Worm (Caenorhabditis elegans): ENCODE measurements around the gene Y41D4B.6.
"Not testable (repeated sequence)": the region's sequence is repeated elsewhere in the genome, so short reads cannot be mapped to it uniquely, and the experiment has no call there.

Gene Y41D4B.6

ce11 chrIV:1631651-1632050 is 1.9 kb upstream of the Y41D4B.6 start, which contains the start of gene cpg-24:
cpg-24 (plus strand) TSS chrIV:1631951.
- TF ChIP-seq T23F11.4 (GFP tag; optimal IDR thresholded peaks at IDR 0.05) (no peak), ets-4 (tag; optimal IDR thresholded peaks at IDR 0.05) (no peak)

- TF ChIP-seq dve-1 (tag; optimal IDR thresholded peaks at IDR 0.05) (peak; percentile 99), pha-4 (tag; optimal IDR thresholded peaks at IDR 0.05) (no peak)
Observed at ce11 chrIV:1632593-1632992, 952 bp upstream of the Y41D4B.6 start.

ce11 chrIV:1637333-1637732 is 3.8 kb downstream of the Y41D4B.6 start:
- TF ChIP-seq pha-4 (tag; optimal IDR thresholded peaks at IDR 0.05) (no peak), ceh-9 (tag; optimal IDR thresholded peaks at IDR 0.05) (no peak), nhr-11 (tag; optimal IDR thresholded peaks at IDR 0.05) (no peak), pax-1 (tag; optimal IDR thresholded peaks at IDR 0.05) (no peak)

- not testable (repeated sequence) for TF ChIP-seq ceh-19, C38D4.7, hlh-13 (GFP tag; optimal IDR thresholded peaks at IDR 0.05)
Observed at ce11 chrIV:1645198-1645597, 11.7 kb downstream of the Y41D4B.6 start, which contains the start of gene nhr-274. nhr-274 (minus strand) TSS chrIV:1645298.

ce11 chrIV:1649349-1649748 is 15.8 kb downstream of the Y41D4B.6 start:
- TF ChIP-seq nfya-1 (tag; optimal IDR thresholded peaks at IDR 0.05) (peak; percentile 97), tbx-7 (tag; optimal IDR thresholded peaks at IDR 0.05) (no peak)

- TF ChIP-seq K09A11.1 (tag; optimal IDR thresholded peaks at IDR 0.05; ENCODE audit: insufficient read depth) (no peak), F13H6.1 (tag; optimal IDR thresholded peaks at IDR 0.05) (no peak), hlh-30 (tag; optimal IDR thresholded peaks at IDR 0.05; ENCODE audit: insufficient read depth) (peak; percentile 44)
Observed at ce11 chrIV:1649794-1650193, 16.2 kb downstream of the Y41D4B.6 start.

- no peak for TF ChIP-seq T23F11.4 (GFP tag; optimal IDR thresholded peaks at IDR 0.05)
- no peak for TF ChIP-seq npax-4 (tag; optimal IDR thresholded peaks at IDR 0.05)
- no peak for TF ChIP-seq ets-4 (tag; optimal IDR thresholded peaks at IDR 0.05)
- TF ChIP-seq nfya-1 (tag; optimal IDR thresholded peaks at IDR 0.05), result peak; percentile 41
- no peak for TF ChIP-seq fax-1 (tag; optimal IDR thresholded peaks at IDR 0.05)
- no peak for TF ChIP-seq elt-4 (tag; optimal IDR thresholded peaks at IDR 0.05)
- no peak for TF ChIP-seq ceh-2 (tag; optimal IDR thresholded peaks at IDR 0.05)
- TF ChIP-seq F13H6.1 (tag; optimal IDR thresholded peaks at IDR 0.05), result no peak
Observed at ce11 chrIV:1655312-1655711, 21.8 kb downstream of the Y41D4B.6 start.

ce11 chrIV:1657069-1657468 is 23.5 kb downstream of the Y41D4B.6 start:
- TF ChIP-seq lim-6 (tag; optimal IDR thresholded peaks at IDR 0.05) (no peak), nfya-1 (tag; optimal IDR thresholded peaks at IDR 0.05) (no peak), ceh-34 (tag; optimal IDR thresholded peaks at IDR 0.05) (no peak), pros-1 (tag; optimal IDR thresholded peaks at IDR 0.05) (no peak), tbx-7 (tag; optimal IDR thresholded peaks at IDR 0.05) (no peak), ceh-2 (tag; optimal IDR thresholded peaks at IDR 0.05) (no peak), ref-2 (tag; optimal IDR thresholded peaks at IDR 0.05) (no peak), hlh-30 (tag; optimal IDR thresholded peaks at IDR 0.05; ENCODE audit: insufficient read depth) (peak; percentile 36), fax-1 (tag; optimal IDR thresholded peaks at IDR 0.05) (no peak), ama-1 (optimal IDR thresholded peaks at IDR 0.05) (no peak), pqm-1 (tag; optimal IDR thresholded peaks at IDR 0.05) (no peak), eyg-1 (tag; optimal IDR thresholded peaks at IDR 0.05) (no peak), ceh-30 (tag; optimal IDR thresholded peaks at IDR 0.05) (no peak), ceh-19 (GFP tag; optimal IDR thresholded peaks at IDR 0.05) (peak; percentile 16), pag-3 (tag; optimal IDR thresholded peaks at IDR 0.05; ENCODE audit: borderline replicate concordance) (no peak)

Data from whole organism, late embryonic.